Fruit fly (Drosophila melanogaster) whole organism, embryonic: ENCODE data around the gene Syt12.

ENCODE experiments used
- Abd-B ChIP-seq: fragments of 200-800 bp; sonication (Bioruptor generic); optimal IDR thresholded peaks from 2 replicates; lab custom pipeline; 2018; ENCODE audit warnings: missing biosample characterization, mild to moderate bottlenecking, missing genetic modification characterization, moderate library complexity
- Aef1 ChIP-seq: fragments of 200-800 bp; sonication (Bioruptor generic); IDR thresholded peaks from 3 replicates; pipeline ENCODE4 v1.3.6; 2022; ENCODE audit warnings: missing biosample characterization, missing genetic modification characterization
- CG10959 ChIP-seq: fragments of 200-800 bp; sonication (Bioruptor generic); IDR thresholded peaks from 2 replicates; pipeline ENCODE4 v1.3.6; 2022; ENCODE audit warnings: missing biosample characterization, missing genetic modification characterization
- CG12155 ChIP-seq: fragments of 200-800 bp; sonication (Bioruptor generic); optimal IDR thresholded peaks from 3 replicates; lab custom pipeline; 2016; ENCODE audit warnings: missing biosample characterization, missing genetic modification characterization
- CG12236 ChIP-seq: fragments of 200-800 bp; sonication (Bioruptor generic); optimal IDR thresholded peaks from 2 replicates; lab custom pipeline; 2016; ENCODE audit warnings: missing biosample characterization, missing genetic modification characterization
- CG12744 ChIP-seq: fragments of 200-800 bp; sonication (Bioruptor generic); optimal IDR thresholded peaks from 2 replicates; lab custom pipeline; 2016; ENCODE audit warnings: missing biosample characterization, missing genetic modification characterization
- CG13424 ChIP-seq: fragments of 200-800 bp; sonication (Bioruptor generic); optimal IDR thresholded peaks from 2 replicates; lab custom pipeline; 2019; ENCODE audit warnings: missing biosample characterization, mild to moderate bottlenecking, missing genetic modification characterization, moderate library complexity
- CG13775 ChIP-seq: fragments of 200-800 bp; sonication (Bioruptor generic); optimal IDR thresholded peaks from 3 replicates; lab custom pipeline; 2017; ENCODE audit warnings: missing biosample characterization, mild to moderate bottlenecking, missing genetic modification characterization
- CG14014 ChIP-seq: fragments of 200-800 bp; sonication (Bioruptor generic); IDR thresholded peaks from 2 replicates; pipeline ENCODE4 v1.3.6; 2022; ENCODE audit warnings: missing biosample characterization, missing genetic modification characterization
- CG14710 ChIP-seq: fragments of 200-800 bp; sonication (Bioruptor generic); optimal IDR thresholded peaks from 3 replicates; lab custom pipeline; 2019; ENCODE audit warnings: missing biosample characterization, mild to moderate bottlenecking, missing genetic modification characterization, moderate library complexity
- CG16863 ChIP-seq: fragments of 200-800 bp; sonication (Bioruptor generic); optimal IDR thresholded peaks from 3 replicates; lab custom pipeline; 2016; ENCODE audit warnings: missing biosample characterization, missing genetic modification characterization
- CG17829 ChIP-seq: fragments of 200-800 bp; optimal IDR thresholded peaks from 2 replicates; lab custom pipeline; 2019; ENCODE audit warnings: missing biosample characterization, mild to moderate bottlenecking, missing genetic modification characterization, moderate library complexity
- CG18011 ChIP-seq: fragments of 200-800 bp; sonication (Bioruptor generic); optimal IDR thresholded peaks from 2 replicates; lab custom pipeline; 2017; ENCODE audit warnings: missing biosample characterization, missing genetic modification characterization, mild to moderate bottlenecking, moderate library complexity, missing genotype
- CG32532 ChIP-seq: fragments of 200-800 bp; sonication (Bioruptor generic); IDR thresholded peaks from 2 replicates; pipeline ENCODE4 v1.3.6; 2022; ENCODE audit warnings: missing biosample characterization, missing genetic modification characterization
- CG3281 ChIP-seq: fragments of 200-800 bp; sonication (Bioruptor generic); optimal IDR thresholded peaks from 3 replicates; lab custom pipeline; 2017; ENCODE audit warnings: missing biosample characterization, mild to moderate bottlenecking, missing genetic modification characterization
- CG4707 ChIP-seq: fragments of 200-800 bp; sonication (Bioruptor generic); optimal IDR thresholded peaks from 2 replicates; lab custom pipeline; 2018; ENCODE audit warnings: missing biosample characterization, mild to moderate bottlenecking, missing genetic modification characterization, moderate library complexity
- CG6175 ChIP-seq: fragments of 200-800 bp; sonication (Bioruptor generic); IDR thresholded peaks from 3 replicates; pipeline ENCODE4 v1.3.6; 2022; ENCODE audit warnings: missing biosample characterization, missing genetic modification characterization
- CG7839 ChIP-seq: fragments of 200-800 bp; sonication (Bioruptor generic); optimal IDR thresholded peaks from 3 replicates; lab custom pipeline; 2018; ENCODE audit warnings: missing biosample characterization, mild to moderate bottlenecking, missing genetic modification characterization, moderate library complexity
- CG8765 ChIP-seq: fragments of 200-800 bp; sonication (Bioruptor generic); IDR thresholded peaks from 2 replicates; pipeline ENCODE4 v1.3.6; 2022; ENCODE audit warnings: missing biosample characterization, missing genetic modification characterization
- Gug ChIP-seq: fragments of 200-800 bp; sonication (Bioruptor generic); IDR thresholded peaks from 4 replicates; pipeline ENCODE4 v1.3.6; 2022; ENCODE audit warnings: missing biosample characterization, missing genetic modification characterization
- HLH4C ChIP-seq: fragments of 200-800 bp; sonication (Bioruptor generic); IDR thresholded peaks from 3 replicates; pipeline ENCODE4 v1.3.6; 2022; ENCODE audit warnings: missing biosample characterization, missing genetic modification characterization; ENCODE audit not compliant: partially characterized antibody
- Max ChIP-seq: fragments of 200-800 bp; sonication (Bioruptor generic); optimal IDR thresholded peaks from 2 replicates; lab custom pipeline; 2016; ENCODE audit warnings: missing biosample characterization, mild to moderate bottlenecking, missing genetic modification characterization
- Mrtf ChIP-seq: fragments of 200-800 bp; sonication (Bioruptor generic); IDR thresholded peaks from 3 replicates; pipeline ENCODE4 v1.3.6; 2022; ENCODE audit warnings: missing biosample characterization, missing genetic modification characterization
- Neu2 ChIP-seq: fragments of 200-800 bp; sonication (Bioruptor generic); optimal IDR thresholded peaks from 3 replicates; lab custom pipeline; 2016; ENCODE audit warnings: missing biosample characterization, missing genetic modification characterization, borderline replicate concordance
- Rfx ChIP-seq: fragments of 200-800 bp; sonication (Bioruptor generic); IDR thresholded peaks from 2 replicates; pipeline ENCODE4 v1.3.6; 2022; ENCODE audit warnings: missing biosample characterization, missing genetic modification characterization
- amos ChIP-seq: fragments of 200-800 bp; sonication (Bioruptor generic); IDR thresholded peaks from 2 replicates; pipeline ENCODE4 v1.3.6; 2022; ENCODE audit warnings: missing biosample characterization, missing genetic modification characterization; ENCODE audit not compliant: partially characterized antibody
- az2 ChIP-seq: fragments of 200-800 bp; sonication (Bioruptor generic); optimal IDR thresholded peaks from 3 replicates; lab custom pipeline; 2016; ENCODE audit warnings: missing biosample characterization, missing genetic modification characterization
- bigmax ChIP-seq: fragments of 200-800 bp; sonication (Bioruptor generic); optimal IDR thresholded peaks from 2 replicates; lab custom pipeline; 2018; ENCODE audit warnings: missing biosample characterization, mild to moderate bottlenecking, missing genetic modification characterization
- cad ChIP-seq: fragments of >200 bp; optimal IDR thresholded peaks from 2 replicates; lab custom pipeline; 2017; ENCODE audit warnings: missing biosample characterization, missing genetic modification characterization
- cg ChIP-seq: fragments of 200-800 bp; sonication (Bioruptor generic); optimal IDR thresholded peaks from 3 replicates; lab custom pipeline; 2019; ENCODE audit warnings: missing biosample characterization, mild to moderate bottlenecking, missing genetic modification characterization, moderate library complexity
- chinmo ChIP-seq: fragments of 200-800 bp; sonication (Bioruptor generic); IDR thresholded peaks from 4 replicates; pipeline ENCODE4 v1.3.6; 2022; ENCODE audit warnings: missing biosample characterization, missing genetic modification characterization; ENCODE audit not compliant: partially characterized antibody
- crc ChIP-seq: fragments of 200-800 bp; sonication (Bioruptor generic); optimal IDR thresholded peaks from 2 replicates; lab custom pipeline; 2016; ENCODE audit warnings: missing biosample characterization, missing genetic modification characterization
- da ChIP-seq: fragments of 200-800 bp; sonication (Bioruptor generic); optimal IDR thresholded peaks from 2 replicates; lab custom pipeline; 2016; ENCODE audit warnings: missing biosample characterization, missing genetic modification characterization
- dan ChIP-seq: fragments of 200-800 bp; sonication (Bioruptor generic); IDR thresholded peaks from 2 replicates; pipeline ENCODE4 v1.3.6; 2022; ENCODE audit warnings: missing biosample characterization, missing genetic modification characterization
- dmrt11E ChIP-seq: fragments of 200-800 bp; sonication (Bioruptor generic); optimal IDR thresholded peaks from 3 replicates; lab custom pipeline; 2018; ENCODE audit warnings: missing biosample characterization, mild to moderate bottlenecking, missing genetic modification characterization, moderate library complexity
- exex ChIP-seq: fragments of 200-800 bp; sonication (Bioruptor generic); optimal IDR thresholded peaks from 4 replicates; lab custom pipeline; 2018; ENCODE audit warnings: missing biosample characterization, mild to moderate bottlenecking, missing genetic modification characterization, moderate library complexity
- eyg ChIP-seq: fragments of 200-800 bp; sonication (Bioruptor generic); optimal IDR thresholded peaks from 3 replicates; lab custom pipeline; 2016; ENCODE audit warnings: missing biosample characterization, missing genetic modification characterization
- grau ChIP-seq: fragments of 200-800 bp; optimal IDR thresholded peaks from 3 replicates; lab custom pipeline; 2019; ENCODE audit warnings: missing biosample characterization, mild to moderate bottlenecking, missing genetic modification characterization, moderate library complexity
- grn ChIP-seq: fragments of 200-800 bp; sonication (Bioruptor generic); optimal IDR thresholded peaks from 3 replicates; lab custom pipeline; 2017; ENCODE audit warnings: missing biosample characterization, missing genetic modification characterization
- nerfin-1 ChIP-seq: fragments of 200-800 bp; sonication (Bioruptor generic); optimal IDR thresholded peaks from 3 replicates; lab custom pipeline; 2019; ENCODE audit warnings: missing biosample characterization, mild to moderate bottlenecking, missing genetic modification characterization, moderate library complexity
- nom ChIP-seq: fragments of 200-800 bp; sonication (Bioruptor generic); optimal IDR thresholded peaks from 2 replicates; lab custom pipeline; 2017; ENCODE audit warnings: missing biosample characterization, missing genetic modification characterization, mild to moderate bottlenecking, moderate library complexity, missing genetic modification reagents
- prd ChIP-seq, 3 experiments: fragments of >200 bp in 2 of 3; fragments of 200-800 bp in 1 of 3; sonication (Bioruptor generic) in 1 of 3; optimal IDR thresholded peaks in 2 of 3; IDR thresholded peaks in 1 of 3; 2 replicates in 2 of 3; 3 replicates in 1 of 3; pipeline versions ENCODE4 v1.3.6 to Lab custom; 2017 to 2022; ENCODE audit warnings: missing biosample characterization in 1 of 3, missing genetic modification characterization in 1 of 3
- salm ChIP-seq: fragments of 200-800 bp; sonication (Bioruptor generic); optimal IDR thresholded peaks from 2 replicates; lab custom pipeline; 2018; ENCODE audit warnings: missing biosample characterization, mild to moderate bottlenecking, missing genetic modification characterization
- sens-2 ChIP-seq: fragments of 200-800 bp; sonication (Bioruptor generic); IDR thresholded peaks from 2 replicates; pipeline ENCODE4 v1.3.6; 2022; ENCODE audit warnings: missing biosample characterization, missing genetic modification characterization
- slbo ChIP-seq: fragments of 200-800 bp; sonication (Bioruptor generic); IDR thresholded peaks from 2 replicates; pipeline ENCODE4 v1.3.6; 2022; ENCODE audit warnings: missing biosample characterization, missing genetic modification characterization
- sob ChIP-seq: fragments of 200-800 bp; sonication (Bioruptor generic); IDR thresholded peaks from 2 replicates; pipeline ENCODE4 v1.3.6; 2022; ENCODE audit warnings: missing biosample characterization, missing genetic modification characterization
- vnd ChIP-seq: fragments of 200-800 bp; sonication (Bioruptor generic); IDR thresholded peaks from 3 replicates; pipeline ENCODE4 v1.3.6; 2022; ENCODE audit warnings: missing biosample characterization, missing genetic modification characterization; ENCODE audit not compliant: partially characterized antibody

Syt12 gene

dm6 chrX:13403962-13404830, 45.1 kb downstream of the Syt12 start, which contains the start of gene GstT4 (continued):
- TF ChIP-seq vnd (GFP tag; lab: Robert Waterston, UW) (no peak), CG6175 (GFP tag; lab: Robert Waterston, UW) (no peak), grau (tag; lab: Kevin White, UChicago) (peak; percentile 9), CG12236 (no peak), CG18011 (GFP tag; lab: Kevin White, UChicago) (no peak), da (GFP tag; lab: Kevin White, UChicago) (no peak), crc (GFP tag; lab: Kevin White, UChicago) (peak; percentile 42), az2 (peak; percentile 39), Neu2 (no peak), chinmo (GFP tag; lab: Robert Waterston, UW) (peak; percentile 100), eyg (GFP tag; lab: Kevin White, UChicago) (peak; percentile 4), Abd-B (GFP tag; lab: Kevin White, UChicago) (peak; percentile 43), CG14710 (tag; lab: Kevin White, UChicago) (peak; percentile 31), CG12744 (GFP tag; lab: Kevin White, UChicago) (peak; percentile 28), CG17829 (tag; lab: Kevin White, UChicago) (no peak), CG7839 (peak; percentile 65), salm (tag; lab: Kevin White, UChicago) (no peak), sob (peak; percentile 44; the same call in 1 of the 2 replicates), nom (GFP tag; lab: Kevin White, UChicago) (peak; percentile 99), CG14014 (GFP tag; lab: Robert Waterston, UW) (0 out of 2 replicates have a peak, but pooled peaks have one; percentile 20), HLH4C (GFP tag; lab: Robert Waterston, UW) (no peak), grn (GFP tag; lab: Kevin White, UChicago) (no peak), Max (GFP tag; lab: Kevin White, UChicago) (no peak), Rfx (GFP tag; lab: Robert Waterston, UW) (peak; percentile 70), cad (GFP tag; lab: Kevin White, UChicago) (no peak), Gug (peak; percentile 55; the same call in 2 of the 4 replicates), CG12155 (peak; percentile 36), dmrt11E (peak; percentile 39), prd (optimal IDR thresholded peaks at IDR 0.05; lab: Kevin White, UChicago) (no peak), prd (GFP tag; IDR thresholded peaks at IDR 0.05; lab: Robert Waterston, UW) (peak; percentile 43; the same call in 1 of the 3 replicates), nerfin-1 (tag; lab: Kevin White, UChicago) (peak; percentile 12), CG3281 (GFP tag; lab: Kevin White, UChicago) (peak; percentile 1), CG32532 (GFP tag; lab: Robert Waterston, UW) (peak; percentile 49; the same call in 1 of the 2 replicates), Aef1 (GFP tag; lab: Robert Waterston, UW) (peak; percentile 69; the same call in 2 of the 3 replicates), slbo (GFP tag; lab: Robert Waterston, UW) (peak; percentile 79), Mrtf (GFP tag; lab: Robert Waterston, UW) (0 out of 3 replicates have a peak, but pooled peaks have one; percentile 29), dan (GFP tag; lab: Robert Waterston, UW) (no peak), bigmax (GFP tag; lab: Kevin White, UChicago) (no peak), sens-2 (GFP tag; lab: Robert Waterston, UW) (no peak), amos (0 out of 2 replicates have a peak, but pooled peaks have one; percentile 6), exex (tag; lab: Kevin White, UChicago) (no peak), CG8765 (no peak), CG10959 (GFP tag; lab: Robert Waterston, UW) (no peak), CG13424 (peak; percentile 48), cg (GFP tag; lab: Kevin White, UChicago) (peak; percentile 19), CG16863 (peak; percentile 29), CG4707 (GFP tag; lab: Kevin White, UChicago) (no peak), CG13775 (peak; percentile 14)
